Comparison of ENCODE assay signal across 4 worm cellular contexts in genomic region chrX:9372987-9373386, ce11.
A peak's percentile ranks its signal among the peaks of the same experiment; 100 is the strongest.
TF ChIP-seq lines count a peak whose summit lies in the region.

No protein-coding gene starts in this region.

TF ChIP-seq in whole organism, L2 larva, 48 proteins besides CTCF, POLR2A, EP300 and RAD21 (continues in another document):
- TF ChIP-seq lin-13 (GFP tag; optimal IDR thresholded peaks at IDR 0.05; lab: Kevin White, UChicago) (peak; percentile 30), ztf-1 (GFP tag; conservative IDR thresholded peaks at IDR 0.05; lab: Robert Waterston, UW) (no peak), fos-1 (tag; optimal IDR thresholded peaks at IDR 0.05; lab: Kevin White, UChicago) (peak; percentile 17), ceh-16 (tag; optimal IDR thresholded peaks at IDR 0.05; lab: Kevin White, UChicago) (peak; percentile 1), mdl-1 (tag; optimal IDR thresholded peaks at IDR 0.05; lab: Kevin White, UChicago) (no peak), gmeb-1 (tag; optimal IDR thresholded peaks at IDR 0.05; lab: Kevin White, UChicago) (no peak), Y55F3AM.14 (GFP tag; optimal IDR thresholded peaks at IDR 0.05; lab: Kevin White, UChicago) (peak; percentile 41), nhr-129 (tag; optimal IDR thresholded peaks at IDR 0.05; lab: Kevin White, UChicago) (peak; percentile 61), crh-2 (tag; optimal IDR thresholded peaks at IDR 0.05; lab: Kevin White, UChicago) (peak; percentile 26), blmp-1 (tag; optimal IDR thresholded peaks at IDR 0.05; lab: Kevin White, UChicago; ENCODE audit: insufficient read depth) (no peak), zag-1 (tag; optimal IDR thresholded peaks at IDR 0.05; lab: Kevin White, UChicago) (no peak), mab-5 (tag; optimal IDR thresholded peaks at IDR 0.05; lab: Kevin White, UChicago) (no peak), lsy-2 (tag; optimal IDR thresholded peaks at IDR 0.05; lab: Kevin White, UChicago) (peak in 1 of 2 experiments; percentile 26), ZK546.5 (tag; optimal IDR thresholded peaks at IDR 0.05; lab: Kevin White, UChicago) (no peak), sma-9 (GFP tag; optimal IDR thresholded peaks at IDR 0.05; lab: Kevin White, UChicago) (no peak), sma-9 (tag; optimal IDR thresholded peaks at IDR 0.05; lab: Kevin White, UChicago) (no peak), elt-1 (tag; optimal IDR thresholded peaks at IDR 0.05; lab: Kevin White, UChicago) (no peak), ceh-82 (tag; optimal IDR thresholded peaks at IDR 0.05; lab: Kevin White, UChicago) (no peak), nhr-25 (tag; optimal IDR thresholded peaks at IDR 0.05; lab: Kevin White, UChicago) (no peak), F13H6.1 (tag; optimal IDR thresholded peaks at IDR 0.05; lab: Kevin White, UChicago) (peak; percentile 48), alr-1 (tag; optimal IDR thresholded peaks at IDR 0.05; lab: Kevin White, UChicago) (no peak), nhr-10 (tag; optimal IDR thresholded peaks at IDR 0.05; lab: Kevin White, UChicago) (no peak), nhr-77 (tag; optimal IDR thresholded peaks at IDR 0.05; lab: Kevin White, UChicago) (no peak), unc-55 (GFP tag; optimal IDR thresholded peaks at IDR 0.05; lab: Kevin White, UChicago) (peak; percentile 34)

TF ChIP-seq in whole organism, L4 larva, 104 proteins besides CTCF, POLR2A, EP300 and RAD21 (continues in another document):
- TF ChIP-seq aha-1 (tag; lab: Kevin White, UChicago) (no peak), mxl-2 (GFP tag; conservative IDR thresholded peaks at IDR 0.05; lab: Robert Waterston, UW) (no peak), nhr-10 (tag; optimal IDR thresholded peaks at IDR 0.05; lab: Kevin White, UChicago) (no peak), ZK546.5 (tag; optimal IDR thresholded peaks at IDR 0.05; lab: Kevin White, UChicago) (no peak), madf-5 (GFP tag; IDR thresholded peaks at IDR 0.05; lab: Robert Waterston, UW) (peak in 1 of 2 experiments; percentile 44; a peak in 1 of 4 replicates), mdt-29 (GFP tag; IDR thresholded peaks at IDR 0.05; lab: Robert Waterston, UW) (no peak), hif-1 (tag; optimal IDR thresholded peaks at IDR 0.05; lab: Kevin White, UChicago) (no peak), saeg-2 (GFP tag; IDR thresholded peaks at IDR 0.05; lab: Robert Waterston, UW) (0 out of 2 replicates have a peak, but pooled peaks have one; percentile 46), set-16 (GFP tag; IDR thresholded peaks at IDR 0.05; lab: Robert Waterston, UW) (no peak), nhr-42 (GFP tag; IDR thresholded peaks at IDR 0.05; lab: Robert Waterston, UW) (peak; percentile 52; the same call in 1 of the 2 replicates), zip-11 (GFP tag; IDR thresholded peaks at IDR 0.05; lab: Robert Waterston, UW) (no peak), nhr-6 (tag; optimal IDR thresholded peaks at IDR 0.05; lab: Kevin White, UChicago) (peak; percentile 33), lir-3 (tag; optimal IDR thresholded peaks at IDR 0.05; lab: Kevin White, UChicago) (peak; percentile 42), fkh-10 (GFP tag; optimal IDR thresholded peaks at IDR 0.05; lab: Kevin White, UChicago) (no peak), F26F4.8 (GFP tag; conservative IDR thresholded peaks at IDR 0.05; lab: Robert Waterston, UW) (peak; percentile 66; the same call in 1 of the 2 replicates), egl-43 (GFP tag; IDR thresholded peaks at IDR 0.05; lab: Robert Waterston, UW) (no peak), ama-1 (optimal IDR thresholded peaks at IDR 0.05; lab: Kevin White, UChicago) (no peak), lin-1 (GFP tag; IDR thresholded peaks at IDR 0.05; lab: Robert Waterston, UW) (peak; percentile 79), spr-3 (GFP tag; optimal IDR thresholded peaks at IDR 0.05; lab: Kevin White, UChicago) (peak; percentile 14), fos-1 (tag; optimal IDR thresholded peaks at IDR 0.05; lab: Kevin White, UChicago) (no peak), zip-2 (tag; optimal IDR thresholded peaks at IDR 0.05; lab: Kevin White, UChicago) (no peak), egl-27 (tag; optimal IDR thresholded peaks at IDR 0.05; lab: Kevin White, UChicago) (no peak), ceh-62 (tag; optimal IDR thresholded peaks at IDR 0.05; lab: Kevin White, UChicago) (no peak), hlh-11 (tag; optimal IDR thresholded peaks at IDR 0.05; lab: Kevin White, UChicago) (peak; percentile 40)

TF ChIP-seq in whole organism, late embryonic, 69 proteins besides CTCF, POLR2A, EP300 and RAD21:
- TF ChIP-seq rnt-1 (tag; optimal IDR thresholded peaks at IDR 0.05; lab: Kevin White, UChicago) (peak; percentile 1), sdc-2 (tag; optimal IDR thresholded peaks at IDR 0.05; lab: Kevin White, UChicago) (peak; percentile 34), che-1 (tag; optimal IDR thresholded peaks at IDR 0.05; lab: Kevin White, UChicago) (peak; percentile 35), npax-4 (tag; optimal IDR thresholded peaks at IDR 0.05; lab: Kevin White, UChicago) (no peak), ets-4 (tag; optimal IDR thresholded peaks at IDR 0.05; lab: Kevin White, UChicago) (no peak), unc-3 (GFP tag; conservative IDR thresholded peaks at IDR 0.05; lab: Robert Waterston, UW) (0 out of 2 replicates have a peak, but pooled peaks have one; percentile 7), unc-3 (tag; optimal IDR thresholded peaks at IDR 0.05; lab: Kevin White, UChicago) (no peak), C38D4.7 (GFP tag; optimal IDR thresholded peaks at IDR 0.05; lab: Kevin White, UChicago) (peak; percentile 1), ztf-16 (tag; optimal IDR thresholded peaks at IDR 0.05; lab: Kevin White, UChicago) (no peak), ceh-18 (tag; optimal IDR thresholded peaks at IDR 0.05; lab: Kevin White, UChicago) (peak; percentile 18), ceh-34 (tag; optimal IDR thresholded peaks at IDR 0.05; lab: Kevin White, UChicago) (peak; percentile 18), unc-55 (GFP tag; optimal IDR thresholded peaks at IDR 0.05; lab: Kevin White, UChicago) (no peak), gmeb-2 (tag; optimal IDR thresholded peaks at IDR 0.05; lab: Kevin White, UChicago) (peak; percentile 36)

TF ChIP-seq in whole organism, mixed stage, embryonic, 35 proteins besides CTCF, POLR2A, EP300 and RAD21:
- TF ChIP-seq nhr-2 (tag; optimal IDR thresholded peaks at IDR 0.05; lab: Kevin White, UChicago) = no peak
- TF ChIP-seq mls-2 (tag; optimal IDR thresholded peaks at IDR 0.05; lab: Kevin White, UChicago) = no peak
- no peak for TF ChIP-seq elt-3 (tag; optimal IDR thresholded peaks at IDR 0.05; lab: Kevin White, UChicago)
- TF ChIP-seq flh-1 (GFP tag; optimal IDR thresholded peaks at IDR 0.05; lab: Kevin White, UChicago) = no peak
- no peak for TF ChIP-seq tbx-8 (GFP tag; optimal IDR thresholded peaks at IDR 0.05; lab: Kevin White, UChicago)
- no peak for TF ChIP-seq elt-1 (tag; optimal IDR thresholded peaks at IDR 0.05; lab: Kevin White, UChicago; ENCODE audit: borderline replicate concordance, insufficient read depth)
- no peak for TF ChIP-seq ceh-43 (GFP tag; optimal IDR thresholded peaks at IDR 0.05; lab: Kevin White, UChicago)
- TF ChIP-seq snpc-4 (tag; optimal IDR thresholded peaks at IDR 0.05; lab: Kevin White, UChicago) = no peak
- TF ChIP-seq drap-1 (GFP tag; optimal IDR thresholded peaks at IDR 0.05; lab: Kevin White, UChicago) = peak; percentile 14
- TF ChIP-seq ces-1 (GFP tag; optimal IDR thresholded peaks at IDR 0.05; lab: Kevin White, UChicago) = no peak
- no peak for TF ChIP-seq blmp-1 (tag; optimal IDR thresholded peaks at IDR 0.05; lab: Kevin White, UChicago)
- no peak for TF ChIP-seq ceh-39 (tag; optimal IDR thresholded peaks at IDR 0.05; lab: Kevin White, UChicago)
- TF ChIP-seq hlh-1 (tag; optimal IDR thresholded peaks at IDR 0.05; lab: Kevin White, UChicago) = no peak
- peak; percentile 30 for TF ChIP-seq bed-3 (GFP tag; optimal IDR thresholded peaks at IDR 0.05; lab: Kevin White, UChicago)
- no peak for TF ChIP-seq unc-39 (tag; optimal IDR thresholded peaks at IDR 0.05; lab: Kevin White, UChicago)
